Fruit fly (Drosophila melanogaster) whole organism, embryonic: ENCODE data around the gene ZnT77C.
A peak's percentile ranks its signal among the peaks of the same experiment; 100 is the strongest.

ENCODE experiments used
- BEAF-32 ChIP-seq: fragments of 200-800 bp; sonication (Bioruptor generic); optimal IDR thresholded peaks from 3 replicates; lab custom pipeline; 2017; ENCODE audit warnings: missing biosample characterization, missing genetic modification characterization, mild to moderate bottlenecking, moderate library complexity, missing genetic modification reagents
- CG10147 ChIP-seq: fragments of 200-800 bp; sonication (Bioruptor generic); optimal IDR thresholded peaks from 2 replicates; lab custom pipeline; 2019; ENCODE audit warnings: missing biosample characterization, mild to moderate bottlenecking, missing genetic modification characterization, moderate library complexity
- CG1024 ChIP-seq: fragments of 200-800 bp; sonication (Bioruptor generic); IDR thresholded peaks from 2 replicates; pipeline ENCODE4 v1.3.6; 2022; ENCODE audit warnings: missing biosample characterization, missing genetic modification characterization
- CG11504 ChIP-seq: fragments of 200-800 bp; sonication (Bioruptor generic); optimal IDR thresholded peaks from 3 replicates; lab custom pipeline; 2019; ENCODE audit warnings: missing biosample characterization, mild to moderate bottlenecking, missing genetic modification characterization, moderate library complexity
- CG11696 ChIP-seq: fragments of 200-800 bp; sonication (Bioruptor generic); IDR thresholded peaks from 2 replicates; pipeline ENCODE4 v1.3.6; 2022; ENCODE audit warnings: missing biosample characterization, missing genetic modification characterization
- CG12236 ChIP-seq: fragments of 200-800 bp; sonication (Bioruptor generic); optimal IDR thresholded peaks from 2 replicates; lab custom pipeline; 2016; ENCODE audit warnings: missing biosample characterization, missing genetic modification characterization
- CG14710 ChIP-seq: fragments of 200-800 bp; sonication (Bioruptor generic); optimal IDR thresholded peaks from 3 replicates; lab custom pipeline; 2019; ENCODE audit warnings: missing biosample characterization, mild to moderate bottlenecking, missing genetic modification characterization, moderate library complexity
- CG17829 ChIP-seq: fragments of 200-800 bp; optimal IDR thresholded peaks from 2 replicates; lab custom pipeline; 2019; ENCODE audit warnings: missing biosample characterization, mild to moderate bottlenecking, missing genetic modification characterization, moderate library complexity
- CG18599 ChIP-seq: fragments of 200-800 bp; sonication (Bioruptor generic); optimal IDR thresholded peaks from 3 replicates; lab custom pipeline; 2017; ENCODE audit warnings: missing biosample characterization, missing genetic modification characterization, mild to moderate bottlenecking, moderate library complexity, missing genetic modification reagents
- CG3847 ChIP-seq: fragments of 200-800 bp; sonication (Bioruptor generic); IDR thresholded peaks from 2 replicates; pipeline ENCODE4 v1.3.6; 2022; ENCODE audit warnings: missing biosample characterization, missing genetic modification characterization
- CG4360 ChIP-seq: fragments of 200-800 bp; sonication (Bioruptor generic); IDR thresholded peaks from 2 replicates; pipeline ENCODE4 v1.3.6; 2022; ENCODE audit warnings: missing biosample characterization, missing genetic modification characterization
- CG5180 ChIP-seq: fragments of 200-800 bp; sonication (Bioruptor generic); optimal IDR thresholded peaks from 3 replicates; lab custom pipeline; 2017; ENCODE audit warnings: missing biosample characterization, missing genetic modification characterization, mild to moderate bottlenecking, moderate library complexity, missing genetic modification reagents
- CG6791 ChIP-seq: fragments of 200-800 bp; sonication (Bioruptor generic); IDR thresholded peaks from 3 replicates; pipeline ENCODE4 v1.3.6; 2022; ENCODE audit warnings: missing biosample characterization, missing genetic modification characterization; ENCODE audit not compliant: partially characterized antibody
- CG7271 ChIP-seq: fragments of 200-800 bp; sonication (Bioruptor generic); optimal IDR thresholded peaks from 2 replicates; lab custom pipeline; 2018; ENCODE audit warnings: missing biosample characterization, mild to moderate bottlenecking, missing genetic modification characterization, moderate library complexity
- CG8290 ChIP-seq, 3 experiments: fragments of 200-800 bp; sonication (Bioruptor generic); optimal IDR thresholded peaks; 2 replicates each; lab custom pipeline; 2016 to 2019; ENCODE audit warnings: missing biosample characterization in 3 of 3, missing genetic modification characterization in 3 of 3, mild to moderate bottlenecking in 2 of 3, moderate library complexity in 1 of 3
- CG9609 ChIP-seq: fragments of 200-800 bp; sonication (Bioruptor generic); optimal IDR thresholded peaks from 3 replicates; lab custom pipeline; 2016; ENCODE audit warnings: missing biosample characterization, missing genetic modification characterization
- D ChIP-seq, 2 experiments: fragments of 200-800 bp in 1 of 2; fragments of >200 bp in 1 of 2; sonication (Bioruptor generic) in 1 of 2; optimal IDR thresholded peaks; 2 replicates in 1 of 2; 3 replicates in 1 of 2; lab custom pipeline; 2017; ENCODE audit warnings: mild to moderate bottlenecking in 1 of 2, missing biosample characterization in 1 of 2, missing genetic modification characterization in 1 of 2, missing genetic modification reagents in 1 of 2
- Doc2 ChIP-seq: fragments of 200-800 bp; sonication (Bioruptor generic); IDR thresholded peaks from 2 replicates; pipeline ENCODE4 v1.3.6; 2022; ENCODE audit warnings: missing biosample characterization, missing genetic modification characterization
- Eip74EF ChIP-seq, 2 experiments: fragments of 200-800 bp in 1 of 2; fragments of >200 bp in 1 of 2; sonication (Bioruptor generic) in 1 of 2; optimal IDR thresholded peaks; 2 replicates each; lab custom pipeline; 2017 to 2019; ENCODE audit warnings: missing biosample characterization in 2 of 2, missing genetic modification characterization in 2 of 2, mild to moderate bottlenecking in 1 of 2, moderate library complexity in 1 of 2
- Hmr ChIP-seq: fragments of 200-800 bp; sonication (Bioruptor generic); optimal IDR thresholded peaks from 3 replicates; lab custom pipeline; 2017; ENCODE audit warnings: mild to moderate bottlenecking, missing biosample characterization, missing genetic modification reagents, missing genetic modification characterization
- Hr39 ChIP-seq: fragments of >200 bp; optimal IDR thresholded peaks from 2 replicates; lab custom pipeline; 2017
- Jarid2 ChIP-seq: fragments of 200-800 bp; sonication (Bioruptor generic); optimal IDR thresholded peaks from 3 replicates; lab custom pipeline; 2017; ENCODE audit warnings: mild to moderate bottlenecking, missing biosample characterization, missing genetic modification reagents, missing genetic modification characterization
- Opbp ChIP-seq: fragments of 200-800 bp; sonication (Bioruptor generic); IDR thresholded peaks from 3 replicates; pipeline ENCODE4 v1.3.6; 2022; ENCODE audit warnings: missing biosample characterization, missing genetic modification characterization; ENCODE audit not compliant: partially characterized antibody
- Rfx ChIP-seq: fragments of 200-800 bp; sonication (Bioruptor generic); IDR thresholded peaks from 2 replicates; pipeline ENCODE4 v1.3.6; 2022; ENCODE audit warnings: missing biosample characterization, missing genetic modification characterization
- Trl ChIP-seq, 3 experiments: fragments of >200 bp in 2 of 3; fragments of 200-800 bp in 1 of 3; sonication (Bioruptor generic) in 1 of 3; optimal IDR thresholded peaks; 2 replicates in 1 of 3; 3 replicates in 2 of 3; lab custom pipeline; 2016 to 2017; ENCODE audit warnings: missing biosample characterization in 1 of 3, missing genetic modification characterization in 1 of 3
- abd-A ChIP-seq: fragments of 200-800 bp; sonication (Bioruptor generic); optimal IDR thresholded peaks from 3 replicates; lab custom pipeline; 2019; ENCODE audit warnings: missing biosample characterization, mild to moderate bottlenecking, missing genetic modification characterization, moderate library complexity
- bbx ChIP-seq: fragments of 200-800 bp; sonication (Bioruptor generic); IDR thresholded peaks from 2 replicates; pipeline ENCODE4 v1.3.6; 2022; ENCODE audit warnings: missing biosample characterization, missing genetic modification characterization; ENCODE audit not compliant: partially characterized antibody
- cad ChIP-seq: fragments of >200 bp; optimal IDR thresholded peaks from 2 replicates; lab custom pipeline; 2017; ENCODE audit warnings: missing biosample characterization, missing genetic modification characterization
- dmrt99B ChIP-seq: fragments of 200-800 bp; sonication (Bioruptor generic); optimal IDR thresholded peaks from 2 replicates; lab custom pipeline; 2018; ENCODE audit warnings: missing biosample characterization, mild to moderate bottlenecking, missing genetic modification characterization, moderate library complexity
- hth ChIP-seq: fragments of >200 bp; optimal IDR thresholded peaks from 2 replicates; lab custom pipeline; 2017; ENCODE audit warnings: inconsistent platforms
- jing ChIP-seq: fragments of 200-800 bp; sonication (Bioruptor generic); optimal IDR thresholded peaks from 2 replicates; lab custom pipeline; 2018; ENCODE audit warnings: missing biosample characterization, mild to moderate bottlenecking, missing genetic modification characterization
- lov ChIP-seq, 2 experiments: fragments of 200-800 bp in 1 of 2; fragments of >200 bp in 1 of 2; sonication (Bioruptor generic) in 1 of 2; IDR thresholded peaks in 1 of 2; optimal IDR thresholded peaks in 1 of 2; 2 replicates in 1 of 2; 3 replicates in 1 of 2; pipeline versions ENCODE4 v1.3.6 to Lab custom; 2017 to 2022; ENCODE audit warnings: missing biosample characterization in 1 of 2, missing genetic modification characterization in 1 of 2
- nom ChIP-seq: fragments of 200-800 bp; sonication (Bioruptor generic); optimal IDR thresholded peaks from 2 replicates; lab custom pipeline; 2017; ENCODE audit warnings: missing biosample characterization, missing genetic modification characterization, mild to moderate bottlenecking, moderate library complexity, missing genetic modification reagents
- sd ChIP-seq: fragments of 200-800 bp; sonication (Bioruptor generic); optimal IDR thresholded peaks from 3 replicates; lab custom pipeline; 2018; ENCODE audit warnings: missing biosample characterization, mild to moderate bottlenecking, missing genetic modification characterization, moderate library complexity
- sob ChIP-seq: fragments of 200-800 bp; sonication (Bioruptor generic); IDR thresholded peaks from 2 replicates; pipeline ENCODE4 v1.3.6; 2022; ENCODE audit warnings: missing biosample characterization, missing genetic modification characterization
- stwl ChIP-seq: fragments of 200-800 bp; sonication (Bioruptor generic); optimal IDR thresholded peaks from 3 replicates; lab custom pipeline; 2018; ENCODE audit warnings: missing biosample characterization, mild to moderate bottlenecking, missing genetic modification characterization, moderate library complexity
- trem ChIP-seq: fragments of 200-800 bp; optimal IDR thresholded peaks from 3 replicates; lab custom pipeline; 2019; ENCODE audit warnings: missing biosample characterization, mild to moderate bottlenecking, missing genetic modification characterization, moderate library complexity
- twi ChIP-seq: fragments of 200-800 bp; optimal IDR thresholded peaks from 2 replicates; lab custom pipeline; 2019; ENCODE audit warnings: missing biosample characterization, mild to moderate bottlenecking, missing genetic modification characterization, moderate library complexity
- vvl ChIP-seq: fragments of 200-800 bp; sonication (Bioruptor generic); IDR thresholded peaks from 2 replicates; pipeline ENCODE4 v1.3.6; 2022; ENCODE audit warnings: missing biosample characterization, missing genetic modification characterization
- wek ChIP-seq: fragments of 200-800 bp; sonication (Bioruptor generic); optimal IDR thresholded peaks from 3 replicates; lab custom pipeline; 2018; ENCODE audit warnings: missing biosample characterization, mild to moderate bottlenecking, missing genetic modification characterization, moderate library complexity
- zfh1 ChIP-seq: fragments of 200-800 bp; sonication (Bioruptor generic); IDR thresholded peaks from 3 replicates; pipeline ENCODE4 v1.3.6; 2022; ENCODE audit warnings: missing biosample characterization, missing genetic modification characterization

Gene ZnT77C

DNA sequence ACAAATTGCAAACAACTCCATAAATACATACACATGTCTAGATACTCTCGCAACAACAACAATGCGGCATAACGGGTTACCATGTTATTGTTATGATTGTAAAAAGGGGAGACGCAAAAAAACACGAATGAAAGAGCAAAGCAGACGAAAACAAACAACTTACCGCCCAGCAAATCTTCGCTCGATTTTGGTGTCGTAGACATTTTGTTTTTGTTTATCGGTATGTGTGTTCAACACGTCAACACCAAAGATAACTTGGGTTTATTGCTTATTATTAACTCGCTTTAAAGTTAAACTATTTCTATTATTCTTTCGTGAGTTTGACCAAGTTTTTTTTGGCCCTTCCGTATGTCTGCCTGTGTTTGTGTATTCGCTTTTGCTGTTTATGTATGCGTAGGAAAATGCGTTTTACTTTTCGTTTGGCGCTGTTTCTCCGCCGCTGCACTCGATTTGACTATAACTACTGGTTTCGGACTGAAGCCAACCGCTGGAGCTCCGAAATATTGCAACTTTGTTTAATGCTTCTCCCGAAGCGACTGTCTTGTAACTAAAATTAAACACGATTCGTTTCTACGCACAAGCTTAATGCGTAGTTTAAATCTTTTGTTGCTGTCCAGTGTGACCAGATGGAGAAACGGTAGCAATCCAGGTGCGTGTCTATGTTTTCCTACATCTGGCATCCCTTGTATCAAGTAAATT is 24.2 kb upstream of the ZnT77C start, which contains the start of gene BNIP3 (continued):
- TF ChIP-seq nom (peak; percentile 20), CG3847 (GFP tag; lab: Robert Waterston, UW) (peak; percentile 35; the same call in 1 of the 2 replicates), CG6791 (GFP tag; lab: Robert Waterston, UW) (no peak), dmrt99B (tag; lab: Kevin White, UChicago) (peak; percentile 13), Rfx (GFP tag; lab: Robert Waterston, UW) (no peak), CG10147 (GFP tag; lab: Kevin White, UChicago) (peak; percentile 51), D (optimal IDR thresholded peaks at IDR 0.05; lab: Kevin White, UChicago) (peak; percentile 44), D (GFP tag; optimal IDR thresholded peaks at IDR 0.05; lab: Kevin White, UChicago) (no peak), Hr39 (lab: Kevin White, UChicago) (no peak), cad (GFP tag; lab: Kevin White, UChicago) (no peak), CG1024 (GFP tag; lab: Robert Waterston, UW) (peak; percentile 6; the same call in 1 of the 2 replicates), vvl (0 out of 2 replicates have a peak, but pooled peaks have one; percentile 22), BEAF-32 (peak; percentile 40), trem (tag; lab: Kevin White, UChicago) (peak; percentile 55), CG8290 (GFP tag; optimal IDR thresholded peaks at IDR 0.05; lab: Kevin White, UChicago) (no peak), CG8290 (tag; optimal IDR thresholded peaks at IDR 0.05; lab: Kevin White, UChicago) (peak in 1 of 2 experiments; percentile 68), CG9609 (no peak), CG7271 (tag; lab: Kevin White, UChicago) (no peak), stwl (tag; lab: Kevin White, UChicago) (peak; percentile 55), Hmr (GFP tag; lab: Kevin White, UChicago) (peak; percentile 24), CG11696 (GFP tag; lab: Robert Waterston, UW) (no peak), CG4360 (GFP tag; lab: Robert Waterston, UW) (peak; percentile 72), Jarid2 (peak; percentile 24), abd-A (tag; lab: Kevin White, UChicago) (peak; percentile 52), CG17829 (tag; lab: Kevin White, UChicago) (peak; percentile 18), CG12236 (GFP tag; lab: Kevin White, UChicago) (no peak), Eip74EF (GFP tag; optimal IDR thresholded peaks at IDR 0.05; lab: Kevin White, UChicago) (peak in 1 of 2 experiments; percentile 21), twi (tag; lab: Kevin White, UChicago) (no peak), jing (no peak), wek (GFP tag; lab: Kevin White, UChicago) (peak; percentile 3), Doc2 (GFP tag; lab: Robert Waterston, UW) (no peak), CG14710 (tag; lab: Kevin White, UChicago) (peak; percentile 34), lov (optimal IDR thresholded peaks at IDR 0.05; lab: Kevin White, UChicago) (no peak), lov (GFP tag; IDR thresholded peaks at IDR 0.05; lab: Robert Waterston, UW) (no peak), CG5180 (GFP tag; lab: Kevin White, UChicago) (no peak), bbx (GFP tag; lab: Robert Waterston, UW) (peak; percentile 58), Opbp (GFP tag; lab: Robert Waterston, UW) (peak; percentile 38; the same call in 2 of the 3 replicates), zfh1 (GFP tag; lab: Robert Waterston, UW) (no peak), Trl (optimal IDR thresholded peaks at IDR 0.05; lab: Kevin White, UChicago) (no peak), Trl (GFP tag; optimal IDR thresholded peaks at IDR 0.05; lab: Kevin White, UChicago) (no peak), sd (tag; lab: Kevin White, UChicago) (peak; percentile 67), CG11504 (tag; lab: Kevin White, UChicago) (peak; percentile 46), sob (0 out of 2 replicates have a peak, but pooled peaks have one; percentile 13), CG18599 (GFP tag; lab: Kevin White, UChicago) (peak; percentile 17), hth (lab: Kevin White, UChicago) (no peak)
